Worm (Caenorhabditis elegans): ENCODE measurements around the gene M163.7.

DNA sequence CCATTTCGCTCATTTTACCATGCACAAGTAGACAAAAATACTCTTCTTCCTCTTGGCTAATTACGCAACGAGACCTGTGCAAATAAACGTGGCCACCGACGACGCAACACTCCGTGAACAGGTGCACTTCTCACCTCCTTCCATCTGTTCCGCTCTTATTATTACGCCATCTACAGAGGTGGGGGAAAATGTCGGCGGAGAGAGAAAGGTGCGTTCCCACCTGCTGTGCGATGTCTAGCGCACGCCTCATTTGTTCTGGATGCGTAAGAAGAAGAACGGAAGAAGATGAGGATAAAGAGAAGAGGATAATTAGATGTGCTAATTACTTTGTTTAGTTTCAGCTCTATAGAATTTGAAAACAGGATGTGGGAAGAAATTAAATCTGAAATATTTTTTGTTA is 21.9 kb downstream of the M163.7 start:
- no peak for TF ChIP-seq hnd-1 (tag; optimal IDR thresholded peaks at IDR 0.05)
- no peak; the same call in 1 of the 2 replicates for TF ChIP-seq pes-1 (GFP tag; IDR thresholded peaks at IDR 0.05)
- TF ChIP-seq ama-1 (optimal IDR thresholded peaks at IDR 0.05): no peak
- peak; percentile 75 for TF ChIP-seq ets-7 (tag; optimal IDR thresholded peaks at IDR 0.05)
- TF ChIP-seq tbx-37 (GFP tag; conservative IDR thresholded peaks at IDR 0.05): no peak; the same call in 1 of the 2 replicates
- TF ChIP-seq ceh-13 (GFP tag; optimal IDR thresholded peaks at IDR 0.05): no peak
- no peak for TF ChIP-seq scrt-1 (GFP tag; IDR thresholded peaks at IDR 0.05)
- TF ChIP-seq sea-1 (GFP tag; conservative IDR thresholded peaks at IDR 0.05): 0 out of 2 replicates have a peak, but pooled peaks have one; percentile 21
- no peak for TF ChIP-seq F13C5.2 (tag; optimal IDR thresholded peaks at IDR 0.05)
- no peak for TF ChIP-seq B0310.2 (tag; optimal IDR thresholded peaks at IDR 0.05)
- TF ChIP-seq aly-1 (tag; optimal IDR thresholded peaks at IDR 0.05): no peak
- TF ChIP-seq tra-4 (tag; optimal IDR thresholded peaks at IDR 0.05): no peak

All from whole organism, early embryonic.